Comparison of ENCODE assay signal across 3 worm cellular contexts in the genomic region with DNA sequence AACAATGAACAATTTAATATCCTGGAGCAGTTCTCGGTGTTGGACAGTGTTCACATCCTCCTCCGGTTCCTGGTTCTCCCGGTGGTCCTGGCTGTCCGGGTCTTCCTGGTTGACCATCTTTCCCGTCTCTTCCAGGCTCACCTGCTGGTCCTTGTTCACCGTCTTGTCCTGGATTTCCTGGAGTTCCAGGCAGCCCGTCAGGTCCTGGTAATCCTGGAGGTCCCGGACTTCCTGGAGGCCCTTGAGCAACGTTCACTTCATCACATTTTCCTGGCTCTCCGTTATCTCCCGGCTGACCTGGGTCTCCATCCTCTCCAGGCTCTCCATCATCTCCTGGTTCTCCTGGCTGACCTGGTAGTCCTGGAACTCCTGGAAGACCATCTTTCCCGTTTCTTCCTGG.
TF ChIP-seq lines count a peak whose summit lies in the region.

No protein-coding gene starts in this region.

TF ChIP-seq in whole organism, L4 larva, 104 proteins besides CTCF, POLR2A, EP300 and RAD21:
- TF ChIP-seq set-16 (GFP tag; IDR thresholded peaks at IDR 0.05; lab: Robert Waterston, UW) (peak; percentile 86), mxl-3 (GFP tag; optimal IDR thresholded peaks at IDR 0.05; lab: Kevin White, UChicago) (no peak), mdt-29 (GFP tag; IDR thresholded peaks at IDR 0.05; lab: Robert Waterston, UW) (no peak)

TF ChIP-seq in whole organism, early embryonic, 17 proteins besides CTCF, POLR2A, EP300 and RAD21:
- TF ChIP-seq aly-1 (tag; optimal IDR thresholded peaks at IDR 0.05; lab: Kevin White, UChicago) (peak; percentile 16), tbx-37 (GFP tag; conservative IDR thresholded peaks at IDR 0.05; lab: Robert Waterston, UW) (no peak)

TF ChIP-seq in whole organism, young adult, 124 proteins besides CTCF, POLR2A, EP300 and RAD21:
- TF ChIP-seq zfh-2 (GFP tag; conservative IDR thresholded peaks at IDR 0.05; lab: Robert Waterston, UW) = peak; percentile 85
- peak; percentile 64; the same call in 1 of the 2 replicates for TF ChIP-seq egrh-3 (GFP tag; IDR thresholded peaks at IDR 0.05; lab: Robert Waterston, UW)
- TF ChIP-seq ceh-40 (GFP tag; IDR thresholded peaks at IDR 0.05; lab: Robert Waterston, UW) = no peak
- TF ChIP-seq mel-28 (tag; optimal IDR thresholded peaks at IDR 0.05; lab: Kevin White, UChicago; ENCODE audit: borderline replicate concordance) = no peak
TF ChIP-seq in whole organism, young adult: peak in this region for 2.
